In the genomic region with DNA sequence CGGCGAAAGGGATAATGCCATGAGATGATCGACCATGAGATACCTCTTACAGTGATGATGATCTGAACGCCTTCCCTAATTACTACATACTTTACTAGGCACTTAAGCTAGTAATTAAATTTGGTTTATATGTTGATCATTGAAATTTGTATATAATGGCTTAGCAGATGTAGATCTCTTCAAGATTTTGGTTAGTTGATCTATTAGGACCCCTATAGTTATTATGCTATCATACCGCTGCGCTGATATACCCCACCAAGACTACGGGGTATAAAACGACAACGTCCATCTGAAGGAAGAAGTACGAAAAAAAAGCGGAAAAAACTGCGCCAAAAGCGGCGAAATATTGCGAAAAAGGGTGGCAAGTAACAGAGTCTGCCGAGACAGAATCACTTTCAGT, we compare ENCODE assay signal across 1 fruit fly cellular context.
TF ChIP-seq lines count a peak whose summit lies in the region.

No protein-coding gene starts in this region.

TF ChIP-seq in whole organism, embryonic, 481 proteins besides CTCF, POLR2A, EP300 and RAD21 (continued from another document):
- TF ChIP-seq Rfx (GFP tag; IDR thresholded peaks at IDR 0.05; lab: Robert Waterston, UW) (no peak), caup (GFP tag; optimal IDR thresholded peaks at IDR 0.05; lab: Kevin White, UChicago; ENCODE audit: severe bottlenecking) (no peak), CG11695 (GFP tag; IDR thresholded peaks at IDR 0.05; lab: Robert Waterston, UW) (no peak), Sry-δ (GFP tag; optimal IDR thresholded peaks at IDR 0.05; lab: Kevin White, UChicago) (no peak), z (GFP tag; IDR thresholded peaks at IDR 0.05; lab: Robert Waterston, UW) (no peak), NC2β (GFP tag; optimal IDR thresholded peaks at IDR 0.05; lab: Kevin White, UChicago) (no peak), tgo (GFP tag; IDR thresholded peaks at IDR 0.05; lab: Robert Waterston, UW) (no peak), Awh (GFP tag; IDR thresholded peaks at IDR 0.05; lab: Robert Waterston, UW) (no peak), Hey (tag; optimal IDR thresholded peaks at IDR 0.05; lab: Kevin White, UChicago) (no peak), Blimp-1 (GFP tag; optimal IDR thresholded peaks at IDR 0.05; lab: Kevin White, UChicago) (peak; percentile 39), CG33557 (GFP tag; optimal IDR thresholded peaks at IDR 0.05; lab: Kevin White, UChicago) (no peak), scrt (GFP tag; optimal IDR thresholded peaks at IDR 0.05; lab: Kevin White, UChicago) (no peak), cg (GFP tag; optimal IDR thresholded peaks at IDR 0.05; lab: Kevin White, UChicago) (no peak), ems (GFP tag; optimal IDR thresholded peaks at IDR 0.05; lab: Kevin White, UChicago) (no peak), MBD-R2 (GFP tag; IDR thresholded peaks at IDR 0.05; lab: Robert Waterston, UW) (no peak), lbe (GFP tag; optimal IDR thresholded peaks at IDR 0.05; lab: Kevin White, UChicago) (no peak), Dek (tag; optimal IDR thresholded peaks at IDR 0.05; lab: Kevin White, UChicago) (no peak), Nf-YA (GFP tag; IDR thresholded peaks at IDR 0.05; lab: Robert Waterston, UW) (no peak), CG17612 (GFP tag; IDR thresholded peaks at IDR 0.05; lab: Robert Waterston, UW) (no peak)
